Worm (Caenorhabditis elegans): ENCODE results near the gene F32D8.11.

DNA sequence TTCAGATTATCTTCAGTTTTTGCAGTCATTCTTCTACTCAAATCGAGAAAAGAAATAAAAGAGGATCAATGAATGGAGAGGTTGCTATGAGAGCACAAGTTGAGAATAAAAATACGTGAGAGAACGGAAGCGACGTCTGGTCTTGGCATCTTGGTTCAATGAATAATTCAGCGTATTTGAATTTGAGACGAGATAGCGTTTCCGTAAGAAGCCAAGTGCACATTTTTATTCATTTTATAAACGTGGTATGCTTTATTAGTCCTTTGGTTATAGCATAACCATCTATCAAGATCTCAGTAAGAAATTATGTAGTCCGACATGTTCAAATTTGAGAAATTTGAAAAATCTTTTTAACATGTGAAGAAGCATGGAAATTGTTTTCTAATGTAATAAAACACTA lies 29.4 kb upstream of the F32D8.11 start, which contains the start of gene F58B4.2:
- TF ChIP-seq daf-19 (GFP tag; conservative IDR thresholded peaks at IDR 0.05) (no peak), T20F7.1 (GFP tag; optimal IDR thresholded peaks at IDR 0.05) (no peak), ZK546.5 (tag; optimal IDR thresholded peaks at IDR 0.05) (no peak), hif-1 (tag; optimal IDR thresholded peaks at IDR 0.05) (no peak), pqm-1 (tag; optimal IDR thresholded peaks at IDR 0.05) (no peak), dve-1 (tag; optimal IDR thresholded peaks at IDR 0.05; ENCODE audit: insufficient read depth) (no peak), cey-2 (tag; optimal IDR thresholded peaks at IDR 0.05; ENCODE audit: borderline replicate concordance, insufficient read depth) (no peak), lin-39 (tag; optimal IDR thresholded peaks at IDR 0.05) (no peak), fkh-10 (GFP tag; optimal IDR thresholded peaks at IDR 0.05) (no peak), nhr-10 (tag; optimal IDR thresholded peaks at IDR 0.05) (no peak), nhr-6 (tag; optimal IDR thresholded peaks at IDR 0.05) (no peak), ceh-28 (tag; optimal IDR thresholded peaks at IDR 0.05) (no peak)
